Worm (Caenorhabditis elegans): ENCODE results near the gene ZK673.2.

DNA sequence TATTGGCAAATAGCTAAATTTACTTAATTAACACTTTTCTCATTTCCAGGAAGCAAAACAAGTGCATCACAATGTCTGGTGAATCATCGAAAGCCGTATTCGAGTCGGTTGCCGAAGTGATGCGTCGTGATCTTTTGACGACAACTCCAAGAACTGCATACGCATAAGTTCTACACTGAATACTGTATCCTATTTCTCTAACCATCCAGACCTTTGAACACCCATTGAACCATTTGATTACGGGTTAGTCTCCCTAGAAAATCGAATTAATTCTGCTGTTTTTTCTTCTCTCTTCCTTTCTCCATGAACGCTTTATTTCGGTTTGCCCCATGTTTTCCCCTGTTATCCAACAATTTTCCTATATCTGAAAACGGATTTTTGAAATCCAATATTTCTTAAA, 1.6 kb downstream of the ZK673.2 start, which contains the start of gene lin-56:
- TF ChIP-seq F26F4.8 (GFP tag; conservative IDR thresholded peaks at IDR 0.05) (no peak), ceh-82 (tag; optimal IDR thresholded peaks at IDR 0.05) (no peak), T20F7.1 (GFP tag; optimal IDR thresholded peaks at IDR 0.05) (no peak), unc-39 (tag; optimal IDR thresholded peaks at IDR 0.05) (no peak), lin-1 (GFP tag; IDR thresholded peaks at IDR 0.05) (no peak), ces-1 (GFP tag; optimal IDR thresholded peaks at IDR 0.05) (no peak), R02D3.7 (tag; optimal IDR thresholded peaks at IDR 0.05) (no peak), lin-13 (GFP tag; optimal IDR thresholded peaks at IDR 0.05) (no peak)

Data from whole organism, L4 larva.